Worm (Caenorhabditis elegans): ENCODE data around the gene srbc-49.

Gene srbc-49

ce11 chrV:15826110-15826509, 4.6 kb downstream of the srbc-49 start, which contains the start of gene srbc-51:
Gene srbc-51 (plus strand): TSS chrV:15826410.
- TF ChIP-seq jun-1 (tag; optimal IDR thresholded peaks at IDR 0.05) (no peak), ZK546.5 (tag; optimal IDR thresholded peaks at IDR 0.05) (no peak), rbr-2 (tag; optimal IDR thresholded peaks at IDR 0.05) (no peak), aha-1 (tag) (peak; percentile 59), mdt-29 (GFP tag; IDR thresholded peaks at IDR 0.05) (no peak), saeg-2 (GFP tag; IDR thresholded peaks at IDR 0.05) (no peak), lin-1 (GFP tag; IDR thresholded peaks at IDR 0.05) (no peak), Y105C5A.15 (GFP tag; IDR thresholded peaks at IDR 0.05) (no peak)

- TF ChIP-seq php-3 (GFP tag; IDR thresholded peaks at IDR 0.05) (no peak), hif-1 (tag; optimal IDR thresholded peaks at IDR 0.05) (no peak), daf-8 (GFP tag; IDR thresholded peaks at IDR 0.05) (no peak)
Measured at ce11 chrV:15829907-15830306, 8.4 kb downstream of the srbc-49 start, which contains the start of gene srbc-55. Gene srbc-55 (minus strand): TSS chrV:15830007.

- no peak for TF ChIP-seq mes-2 (tag; optimal IDR thresholded peaks at IDR 0.05; ENCODE audit: poor library complexity, severe bottlenecking)
- no peak for TF ChIP-seq nhr-11 (tag; optimal IDR thresholded peaks at IDR 0.05)
- no peak for TF ChIP-seq gei-8 (GFP tag; optimal IDR thresholded peaks at IDR 0.05)
- no peak for TF ChIP-seq daf-16 (GFP tag; optimal IDR thresholded peaks at IDR 0.05)
- no peak for TF ChIP-seq daf-16 (tag; optimal IDR thresholded peaks at IDR 0.05)
- no peak for TF ChIP-seq egl-27 (tag; optimal IDR thresholded peaks at IDR 0.05)
- TF ChIP-seq ama-1 (optimal IDR thresholded peaks at IDR 0.05), result no peak
Measured at ce11 chrV:15831586-15831985, 10.1 kb downstream of the srbc-49 start, which contains the start of gene srbc-56. Gene srbc-56 (minus strand): TSS chrV:15831686.

- no peak for TF ChIP-seq nhr-25 (tag; optimal IDR thresholded peaks at IDR 0.05; ENCODE audit: borderline replicate concordance, insufficient read depth)
- no peak for TF ChIP-seq Y105C5A.15 (GFP tag; IDR thresholded peaks at IDR 0.05)
- no peak for TF ChIP-seq daf-12 (tag; optimal IDR thresholded peaks at IDR 0.05)
- TF ChIP-seq R02D3.7 (tag; optimal IDR thresholded peaks at IDR 0.05), result no peak
- no peak for TF ChIP-seq daf-19 (GFP tag; conservative IDR thresholded peaks at IDR 0.05)
- no peak for TF ChIP-seq nhr-102 (tag; optimal IDR thresholded peaks at IDR 0.05)
- no peak for TF ChIP-seq ceh-20 (GFP tag; IDR thresholded peaks at IDR 0.05)
- no peak for TF ChIP-seq lin-39 (tag; optimal IDR thresholded peaks at IDR 0.05)
- TF ChIP-seq nhr-41 (GFP tag; IDR thresholded peaks at IDR 0.05), result no peak
- no peak for TF ChIP-seq jun-1 (tag; optimal IDR thresholded peaks at IDR 0.05)
- no peak for TF ChIP-seq ceh-62 (tag; optimal IDR thresholded peaks at IDR 0.05)
- no peak for TF ChIP-seq mdl-1 (tag; optimal IDR thresholded peaks at IDR 0.05)
- no peak for TF ChIP-seq F44E2.7 (GFP tag; IDR thresholded peaks at IDR 0.05)
- TF ChIP-seq mxl-2 (GFP tag; conservative IDR thresholded peaks at IDR 0.05), result no peak
- TF ChIP-seq lin-13 (GFP tag; optimal IDR thresholded peaks at IDR 0.05), result no peak
- TF ChIP-seq dpl-1 (GFP tag; optimal IDR thresholded peaks at IDR 0.05), result no peak
- TF ChIP-seq D1046.2 (GFP tag; IDR thresholded peaks at IDR 0.05), result no peak
Measured at ce11 chrV:15833622-15834021, 12.1 kb downstream of the srbc-49 start, which contains the start of gene srbc-54. Gene srbc-54 (minus strand): TSS chrV:15833722.

- TF ChIP-seq Y105C5A.15 (GFP tag; IDR thresholded peaks at IDR 0.05) (no peak), aha-1 (tag) (peak; percentile 51)
Measured at ce11 chrV:15841095-15841494, 19.6 kb downstream of the srbc-49 start, which contains the start of gene srh-149. Gene srh-149 (minus strand): TSS chrV:15841195.
